Worm (Caenorhabditis elegans) whole organism, L2 larva: Measurements from ENCODE around the gene nlp-24.

Source experiments
- ZK546.5 ChIP-seq: sonication (generic microtip); optimal IDR thresholded peaks from 2 replicates; lab custom pipeline; 2017; ENCODE audit warnings: missing biosample characterization, missing genetic modification characterization
- fos-1 ChIP-seq: fragments of 150-350 bp; optimal IDR thresholded peaks from 2 replicates; lab custom pipeline; 2014; ENCODE audit warnings: missing biosample characterization, missing genetic modification characterization
- gmeb-1 ChIP-seq: fragments of 150-350 bp; optimal IDR thresholded peaks from 2 replicates; lab custom pipeline; 2014; ENCODE audit warnings: missing biosample characterization, missing genetic modification characterization
- skn-1 ChIP-seq: sonication (generic microtip); optimal IDR thresholded peaks from 2 replicates; lab custom pipeline; 2017; ENCODE audit warnings: missing biosample characterization, missing genetic modification characterization
- sma-3 ChIP-seq: sonication (generic microtip); optimal IDR thresholded peaks from 2 replicates; lab custom pipeline; 2016; ENCODE audit warnings: missing genetic modification reagents, missing genetic modification characterization, missing compliant biosample characterization
- zag-1 ChIP-seq: fragments of 150-350 bp; optimal IDR thresholded peaks from 2 replicates; lab custom pipeline; 2014; ENCODE audit warnings: missing biosample characterization, missing genetic modification characterization
- ztf-11 ChIP-seq: sonication (generic microtip); optimal IDR thresholded peaks from 2 replicates; lab custom pipeline; 2017; ENCODE audit warnings: missing biosample characterization, missing genetic modification characterization
- ztf-4 ChIP-seq: fragments of 150-350 bp; optimal IDR thresholded peaks from 2 replicates; lab custom pipeline; 2014; ENCODE audit warnings: missing biosample characterization, missing genetic modification characterization

ce11 chrV:11647821-11648220 lies 31.6 kb downstream of the nlp-24 start:
- TF ChIP-seq ztf-4 (no peak), gmeb-1 (tag; lab: Kevin White, UChicago) (no peak), fos-1 (tag; lab: Kevin White, UChicago) (peak; percentile 19), ZK546.5 (tag; lab: Kevin White, UChicago) (no peak), ztf-11 (tag; lab: Kevin White, UChicago) (no peak), skn-1 (tag; lab: Kevin White, UChicago) (no peak), zag-1 (tag; lab: Kevin White, UChicago) (no peak), sma-3 (GFP tag; lab: Kevin White, UChicago) (no peak)
